Fruit fly (Drosophila melanogaster) whole organism, adult: ENCODE measurements around the gene CG7179.

Experiments used
- Clk ChIP-seq: fragments of 200-800 bp; sonication (Bioruptor generic); optimal IDR thresholded peaks from 2 replicates; lab custom pipeline; 2017; ENCODE audit warnings: missing biosample characterization, missing genetic modification characterization
- kay ChIP-seq: fragments of 200-800 bp; sonication (Bioruptor generic); peaks from one replicate; lab custom pipeline; 2016; ENCODE audit warnings: missing biosample characterization, missing genetic modification characterization, borderline replicate concordance
- ovo ChIP-seq: fragments of 200-800 bp; sonication (Bioruptor generic); optimal IDR thresholded peaks from 2 replicates; lab custom pipeline; 2016; ENCODE audit warnings: missing biosample characterization, missing genetic modification characterization
- pad ChIP-seq: fragments of 200-800 bp; sonication (Bioruptor generic); optimal IDR thresholded peaks from 3 replicates; lab custom pipeline; 2017; ENCODE audit warnings: missing biosample characterization, missing genetic modification characterization, mild to moderate bottlenecking, moderate library complexity, missing genetic modification reagents
- toe ChIP-seq: fragments of 200-800 bp; sonication (Bioruptor generic); optimal IDR thresholded peaks from 2 replicates; lab custom pipeline; 2016; ENCODE audit warnings: missing biosample characterization, missing genetic modification characterization

- TF ChIP-seq Clk (no peak), kay (GFP tag; lab: Kevin White, UChicago) (peak; percentile 98), ovo (GFP tag; lab: Kevin White, UChicago) (peak; percentile 89), pad (GFP tag; lab: Kevin White, UChicago) (peak; percentile 98), toe (GFP tag; lab: Kevin White, UChicago) (no peak)
Observed at dm6 chr2L:7808886-7809698, 31.3 kb upstream of the CG7179 start.
